Worm (Caenorhabditis elegans) whole organism, L1 larva: ENCODE data around the gene tag-297.

Experiments
- C04F5.9 ChIP-seq: sonication (generic microtip); optimal IDR thresholded peaks from 2 replicates; lab custom pipeline; 2016; ENCODE audit warnings: missing genetic modification characterization, missing compliant biosample characterization
- C34B4.2 ChIP-seq: sonication (generic microtip); optimal IDR thresholded peaks from 2 replicates; lab custom pipeline; 2017; ENCODE audit warnings: mild to moderate bottlenecking, missing genetic modification characterization, missing compliant biosample characterization
- F16B12.6 ChIP-seq: fragments of 150-350 bp; optimal IDR thresholded peaks from 2 replicates; lab custom pipeline; 2014; ENCODE audit warnings: missing biosample characterization, missing genetic modification characterization
- Y116A8C.19 ChIP-seq: sonication (generic microtip); optimal IDR thresholded peaks from 2 replicates; lab custom pipeline; 2016; ENCODE audit warnings: missing compliant biosample characterization, missing genetic modification characterization, borderline replicate concordance
- aha-1 ChIP-seq: fragments of 150-350 bp; optimal IDR thresholded peaks from 2 replicates; lab custom pipeline; 2014; ENCODE audit warnings: missing biosample characterization, missing genetic modification characterization
- aly-2 ChIP-seq: fragments of 150-350 bp; optimal IDR thresholded peaks from 2 replicates; lab custom pipeline; 2014; ENCODE audit warnings: missing biosample characterization, missing genetic modification characterization
- ceh-63 ChIP-seq: fragments of 200-800 bp; sonication (Bioruptor generic); optimal IDR thresholded peaks from 2 replicates; lab custom pipeline; 2018; ENCODE audit warnings: mild to moderate bottlenecking, missing genetic modification characterization, missing compliant biosample characterization
- ceh-82 ChIP-seq, 3 experiments: fragments of 150-350 bp in 1 of 3; sonication (generic microtip) in 2 of 3; optimal IDR thresholded peaks; 2 replicates each; lab custom pipeline; 2014 to 2017; ENCODE audit warnings: missing biosample characterization in 3 of 3, missing genetic modification characterization in 3 of 3
- ces-1 ChIP-seq: fragments of 150-350 bp; optimal IDR thresholded peaks from 2 replicates; lab custom pipeline; 2014; ENCODE audit warnings: missing biosample characterization, missing genetic modification reagents, missing genetic modification characterization
- efl-1 ChIP-seq, 4 experiments: fragments of 150-350 bp; optimal IDR thresholded peaks in 3 of 4; peaks in 1 of 4; 1 replicate in 1 of 4; 2 replicates in 3 of 4; lab custom pipeline; 2014; ENCODE audit warnings: missing biosample characterization in 2 of 4, missing genetic modification characterization in 2 of 4, missing genetic modification reagents in 2 of 4
- efl-3 ChIP-seq: fragments of 200-800 bp; sonication (Bioruptor generic); optimal IDR thresholded peaks from 2 replicates; lab custom pipeline; 2018; ENCODE audit warnings: mild to moderate bottlenecking, missing genetic modification characterization, missing compliant biosample characterization
- egl-27 ChIP-seq, 2 experiments: fragments of 150-350 bp in 1 of 2; sonication (generic microtip); optimal IDR thresholded peaks; 3 replicates each; lab custom pipeline; 2017 to 2018; ENCODE audit warnings: missing biosample characterization in 2 of 2, missing genetic modification characterization in 2 of 2, missing genetic modification reagents in 2 of 2
- ets-5 ChIP-seq: fragments of 200-800 bp; sonication (Bioruptor generic); IDR thresholded peaks from 2 replicates; pipeline ENCODE4 v1.3.6; 2022; ENCODE audit warnings: missing genetic modification characterization, missing compliant biosample characterization
- fkh-8 ChIP-seq: sonication (generic microtip); optimal IDR thresholded peaks from 2 replicates; lab custom pipeline; 2016; ENCODE audit warnings: mild to moderate bottlenecking, missing genetic modification characterization, missing compliant biosample characterization
- grh-1 ChIP-seq: fragments of 200-800 bp; sonication (Bioruptor generic); IDR thresholded peaks from 2 replicates; pipeline ENCODE4 v1.3.6; 2022; ENCODE audit warnings: missing genetic modification reagents, missing genetic modification characterization, missing compliant biosample characterization
- irx-1 ChIP-seq: sonication (generic microtip); optimal IDR thresholded peaks from 2 replicates; lab custom pipeline; 2016; ENCODE audit warnings: missing genetic modification characterization, missing compliant biosample characterization
- jun-1 ChIP-seq: fragments of 150-350 bp; optimal IDR thresholded peaks from 2 replicates; lab custom pipeline; 2014; ENCODE audit warnings: missing biosample characterization, missing genetic modification reagents, missing genetic modification characterization
- lin-14 ChIP-seq: fragments of 200-800 bp; sonication (Bioruptor generic); optimal IDR thresholded peaks from 2 replicates; lab custom pipeline; 2018; ENCODE audit warnings: mild to moderate bottlenecking, missing genetic modification characterization, moderate library complexity, missing compliant biosample characterization
- lin-15B ChIP-seq: fragments of 150-350 bp; sonication (generic microtip); optimal IDR thresholded peaks from 3 replicates; lab custom pipeline; 2014; ENCODE audit warnings: missing biosample characterization, missing genetic modification characterization
- lin-35 ChIP-seq, 2 experiments: fragments of 150-350 bp; optimal IDR thresholded peaks; 2 replicates each; lab custom pipeline; 2014; ENCODE audit warnings: missing biosample characterization in 2 of 2, missing genetic modification characterization in 2 of 2, missing genetic modification reagents in 2 of 2
- lir-3 ChIP-seq: sonication (generic microtip); optimal IDR thresholded peaks from 2 replicates; lab custom pipeline; 2016; ENCODE audit warnings: mild to moderate bottlenecking, missing genetic modification characterization, moderate library complexity, missing compliant biosample characterization; ENCODE audit not compliant: poor library complexity
- mdl-1 ChIP-seq, 2 experiments: fragments of 150-350 bp; optimal IDR thresholded peaks; 2 replicates each; lab custom pipeline; 2014 to 2017; ENCODE audit warnings: missing biosample characterization in 2 of 2, missing genetic modification characterization in 2 of 2, inconsistent platforms in 1 of 2
- mef-2 ChIP-seq: fragments of 150-350 bp; optimal IDR thresholded peaks from 2 replicates; lab custom pipeline; 2014; ENCODE audit warnings: missing biosample characterization, missing genetic modification characterization
- mep-1 ChIP-seq: fragments of 150-350 bp; optimal IDR thresholded peaks from 2 replicates; lab custom pipeline; 2014; ENCODE audit warnings: missing biosample characterization, missing genetic modification characterization
- nhr-11 ChIP-seq: fragments of 150-350 bp; optimal IDR thresholded peaks from 2 replicates; lab custom pipeline; 2014; ENCODE audit warnings: missing biosample characterization, missing genetic modification characterization
- nhr-19 ChIP-seq: fragments of 200-800 bp; sonication (Bioruptor generic); conservative IDR thresholded peaks from 2 replicates; pipeline ENCODE4 v1.3.6; 2022; ENCODE audit warnings: missing genetic modification characterization, missing compliant biosample characterization
- nhr-20 ChIP-seq: sonication (generic microtip); optimal IDR thresholded peaks from 2 replicates; lab custom pipeline; 2016; ENCODE audit warnings: mild to moderate bottlenecking, missing genetic modification characterization, missing compliant biosample characterization
- nhr-237 ChIP-seq: fragments of 150-350 bp; optimal IDR thresholded peaks from 2 replicates; lab custom pipeline; 2014; ENCODE audit warnings: missing biosample characterization, missing genetic modification characterization
- nhr-71 ChIP-seq: sonication (generic microtip); optimal IDR thresholded peaks from 2 replicates; lab custom pipeline; 2016; ENCODE audit warnings: mild to moderate bottlenecking, missing genetic modification characterization, moderate library complexity, missing compliant biosample characterization
- nhr-76 ChIP-seq: sonication (generic microtip); optimal IDR thresholded peaks from 2 replicates; lab custom pipeline; 2017; ENCODE audit warnings: missing biosample characterization, missing genetic modification characterization
- nhr-84 ChIP-seq: sonication (generic microtip); optimal IDR thresholded peaks from 2 replicates; lab custom pipeline; 2017; ENCODE audit warnings: missing biosample characterization, missing genetic modification characterization
- pag-3 ChIP-seq: sonication (generic microtip); optimal IDR thresholded peaks from 2 replicates; lab custom pipeline; 2017; ENCODE audit warnings: missing genetic modification characterization, mild to moderate bottlenecking, missing compliant biosample characterization, antibody characterized with exemption, borderline replicate concordance; ENCODE audit not compliant: insufficient read depth
- skn-1 ChIP-seq: fragments of 150-350 bp; optimal IDR thresholded peaks from 2 replicates; lab custom pipeline; 2014; ENCODE audit warnings: missing biosample characterization, missing genetic modification characterization
- snpc-4 ChIP-seq: fragments of 150-350 bp; optimal IDR thresholded peaks from 2 replicates; lab custom pipeline; 2014; ENCODE audit warnings: missing biosample characterization, missing genetic modification characterization
- sox-4 ChIP-seq: sonication (generic microtip); optimal IDR thresholded peaks from 2 replicates; lab custom pipeline; 2016; ENCODE audit warnings: missing genetic modification characterization, missing compliant biosample characterization
- sup-37 ChIP-seq: fragments of 200-800 bp; sonication (Bioruptor generic); optimal IDR thresholded peaks from 2 replicates; lab custom pipeline; 2018; ENCODE audit warnings: mild to moderate bottlenecking, missing genetic modification characterization, missing compliant biosample characterization
- unc-30 ChIP-seq: sonication (generic microtip); optimal IDR thresholded peaks from 2 replicates; lab custom pipeline; 2017; ENCODE audit warnings: missing biosample characterization, missing genetic modification characterization
- unc-62 ChIP-seq: fragments of 150-350 bp; optimal IDR thresholded peaks from 2 replicates; lab custom pipeline; 2014; ENCODE audit warnings: missing biosample characterization, missing genetic modification reagents, missing genetic modification characterization
- unc-86 ChIP-seq: sonication (generic microtip); optimal IDR thresholded peaks from 2 replicates; lab custom pipeline; 2016; ENCODE audit warnings: missing genetic modification characterization, missing compliant biosample characterization
- vab-15 ChIP-seq: sonication (generic microtip); optimal IDR thresholded peaks from 2 replicates; lab custom pipeline; 2017; ENCODE audit warnings: missing genotype, mild to moderate bottlenecking, missing genetic modification characterization, missing compliant biosample characterization
- xbp-1 ChIP-seq: sonication (generic microtip); optimal IDR thresholded peaks from 2 replicates; lab custom pipeline; 2016; ENCODE audit warnings: missing genetic modification characterization, missing compliant biosample characterization
- zip-4 ChIP-seq: fragments of 200-800 bp; sonication (Bioruptor generic); optimal IDR thresholded peaks from 2 replicates; lab custom pipeline; 2018; ENCODE audit warnings: mild to moderate bottlenecking, missing genetic modification characterization, moderate library complexity, missing compliant biosample characterization

The tag-297 gene

DNA sequence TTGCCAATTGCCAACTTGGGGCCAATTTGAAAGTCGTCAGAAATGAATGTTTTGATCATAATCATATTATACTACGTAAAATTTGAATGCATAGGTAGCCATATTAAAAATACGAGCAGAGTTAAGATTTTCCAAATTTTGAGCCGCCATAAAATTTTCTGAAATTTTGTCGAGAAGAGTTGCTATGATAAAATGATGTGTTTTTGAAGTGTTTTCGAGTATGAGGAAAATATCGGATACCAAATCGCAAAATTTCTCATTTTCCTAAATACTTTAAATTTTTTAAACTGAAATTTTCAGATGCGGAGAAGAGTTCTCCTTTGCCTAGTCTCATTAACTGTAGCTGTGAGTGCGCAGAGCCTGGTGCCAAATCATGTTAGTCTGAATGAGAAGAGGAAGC, at the start of gene tag-297:
TSS of gene tag-297 (plus strand) at position 301 of the 400 bp plus-strand sequence.
- TF ChIP-seq fkh-8 (tag; lab: Kevin White, UChicago) (no peak), skn-1 (tag; lab: Kevin White, UChicago) (no peak), jun-1 (no peak), nhr-20 (no peak), Y116A8C.19 (tag; lab: Kevin White, UChicago) (no peak), efl-3 (GFP tag; lab: Kevin White, UChicago) (no peak), ces-1 (GFP tag; lab: Kevin White, UChicago) (no peak), mep-1 (tag; lab: Kevin White, UChicago) (no peak), aly-2 (tag; lab: Kevin White, UChicago) (no peak), ceh-63 (no peak), efl-1 (optimal IDR thresholded peaks at IDR 0.05; lab: Kevin White, UChicago) (no peak), efl-1 (GFP tag; optimal IDR thresholded peaks at IDR 0.05 in 1 of 2; lab: Kevin White, UChicago) (no peak), nhr-84 (tag; lab: Kevin White, UChicago) (no peak), vab-15 (tag; lab: Kevin White, UChicago) (no peak), ets-5 (no peak), C34B4.2 (tag; lab: Kevin White, UChicago) (no peak), irx-1 (tag; lab: Kevin White, UChicago) (no peak), sup-37 (no peak), nhr-76 (tag; lab: Kevin White, UChicago) (no peak), nhr-237 (tag; lab: Kevin White, UChicago) (no peak)
- TF ChIP-seq, all 84 proteins: peak for 0

DNA sequence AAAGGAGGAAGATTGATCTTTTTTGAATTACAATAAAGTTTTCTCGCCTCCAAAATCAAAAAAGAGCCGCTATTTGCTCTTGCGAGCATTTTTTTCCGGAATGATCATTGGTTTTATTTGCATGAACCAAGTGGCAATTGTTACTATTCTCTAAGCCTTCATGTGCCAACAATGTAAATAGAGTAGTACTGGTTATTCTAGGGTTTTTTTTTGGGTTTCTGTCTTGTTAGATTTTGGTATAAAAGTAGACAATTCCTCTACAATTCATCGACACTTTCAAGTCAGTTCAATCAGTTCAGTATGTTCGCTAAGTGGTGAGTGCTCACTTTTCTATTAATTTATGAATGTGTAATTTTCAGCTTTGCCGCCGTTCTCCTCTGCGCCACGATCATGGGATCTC, 49.4 kb upstream of the tag-297 start, which contains the start of gene nspb-7:
TSS of gene nspb-7 (plus strand) at position 301 of the 400 bp plus-strand sequence.
- TF ChIP-seq nhr-11 (tag; lab: Kevin White, UChicago) (no peak), ceh-63 (no peak), unc-86 (tag; lab: Kevin White, UChicago) (no peak), egl-27 (tag; optimal IDR thresholded peaks at IDR 0.05; lab: Kevin White, UChicago) (no peak), mef-2 (no peak), zip-4 (no peak), ets-5 (no peak), mdl-1 (tag; optimal IDR thresholded peaks at IDR 0.05; lab: Kevin White, UChicago) (no peak), mep-1 (tag; lab: Kevin White, UChicago) (no peak), skn-1 (tag; lab: Kevin White, UChicago) (no peak), pag-3 (tag; lab: Kevin White, UChicago) (no peak), ces-1 (GFP tag; lab: Kevin White, UChicago) (no peak)

DNA sequence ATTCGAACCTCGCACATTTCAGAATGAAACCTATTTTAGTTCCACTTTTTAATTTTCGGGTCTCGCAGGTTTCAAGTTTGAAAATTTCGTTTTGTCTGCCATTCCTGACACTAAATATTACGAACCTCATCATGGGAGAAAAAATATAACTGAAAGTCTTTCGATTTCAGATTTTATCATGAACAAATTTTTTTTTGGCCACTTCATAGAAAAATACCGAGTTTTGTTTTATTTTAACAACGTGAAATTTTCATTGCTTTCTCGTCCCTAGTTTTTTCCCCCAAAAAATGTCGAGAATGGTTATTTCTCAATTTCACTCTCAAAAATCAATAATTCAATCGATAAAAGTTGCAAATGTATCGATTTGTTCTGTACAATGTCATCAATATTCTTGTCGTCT, 48.7 kb upstream of the tag-297 start, which contains the start of gene C01G12.9:
TSS of gene C01G12.9 (plus strand) at position 301 of the 400 bp plus-strand sequence.
- TF ChIP-seq efl-1 (optimal IDR thresholded peaks at IDR 0.05; lab: Kevin White, UChicago) (no peak), efl-1 (GFP tag; optimal IDR thresholded peaks at IDR 0.05 in 1 of 2; lab: Kevin White, UChicago) (peak in 1 of 2 experiments; percentile 51), nhr-237 (tag; lab: Kevin White, UChicago) (no peak)
- TF ChIP-seq, all 84 proteins: peak for 1

- TF ChIP-seq efl-1 (optimal IDR thresholded peaks at IDR 0.05; lab: Kevin White, UChicago): no peak
- peak in 1 of 2 experiments; percentile 62 for TF ChIP-seq efl-1 (GFP tag; optimal IDR thresholded peaks at IDR 0.05 in 1 of 2; lab: Kevin White, UChicago)
- TF ChIP-seq C04F5.9 (tag; lab: Kevin White, UChicago): no peak
These were observed 46.9 kb upstream of the tag-297 start, which contains the start of the genes nspb-8 and nspb-9 for ce11 chrII:14580549-14580948. Gene nspb-8, minus strand, starts transcription at chrII:14580649. Gene nspb-9, plus strand, starts transcription at chrII:14580859.

DNA sequence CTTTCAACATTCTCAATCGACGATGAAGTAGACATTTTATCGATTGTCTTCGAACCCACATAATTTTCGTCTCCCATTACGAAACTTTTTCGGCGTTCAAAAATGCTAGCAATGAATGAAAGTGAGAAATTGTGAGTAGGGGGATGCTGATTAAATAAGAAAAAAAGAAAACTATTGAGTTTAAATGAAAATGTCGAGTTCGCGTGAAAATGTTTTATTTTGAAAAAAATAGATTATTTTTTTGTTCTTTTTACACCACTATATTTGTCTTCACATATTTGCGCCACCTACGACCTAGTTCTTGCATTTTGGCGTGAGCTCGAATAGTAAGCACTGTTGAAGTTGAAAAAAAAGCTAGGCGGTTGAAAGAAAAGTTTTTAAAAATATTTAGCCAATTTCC, 45.2 kb upstream of the tag-297 start, which contains the start of gene C01G12.3:
TSS of gene C01G12.3 (minus strand) at position 101 of the 400 bp plus-strand sequence.
- TF ChIP-seq Y116A8C.19 (tag; lab: Kevin White, UChicago) (no peak), nhr-19 (GFP tag; lab: Robert Waterston, UW) (no peak), aha-1 (tag; lab: Kevin White, UChicago) (no peak), xbp-1 (tag; lab: Kevin White, UChicago) (no peak), lin-35 (GFP tag; optimal IDR thresholded peaks at IDR 0.05; lab: Kevin White, UChicago) (no peak), sox-4 (no peak), irx-1 (tag; lab: Kevin White, UChicago) (no peak), unc-62 (GFP tag; lab: Kevin White, UChicago) (no peak), nhr-76 (tag; lab: Kevin White, UChicago) (no peak), lin-15B (tag; lab: Kevin White, UChicago) (no peak), lir-3 (tag; lab: Kevin White, UChicago) (no peak), lin-14 (GFP tag; lab: Kevin White, UChicago) (no peak), nhr-71 (tag; lab: Kevin White, UChicago) (no peak), nhr-20 (no peak), unc-30 (tag; lab: Kevin White, UChicago) (no peak), ceh-82 (tag; optimal IDR thresholded peaks at IDR 0.05; lab: Kevin White, UChicago) (no peak), grh-1 (GFP tag; lab: Robert Waterston, UW) (no peak), snpc-4 (tag; lab: Kevin White, UChicago) (no peak), fkh-8 (tag; lab: Kevin White, UChicago) (no peak), F16B12.6 (tag; lab: Kevin White, UChicago) (no peak)
